Fruit fly (Drosophila melanogaster) whole organism, embryonic: ENCODE results near the gene Vm26Ac.

ENCODE experiments used
- Antp ChIP-seq: fragments of 200-800 bp; sonication (Bioruptor generic); optimal IDR thresholded peaks from 3 replicates; lab custom pipeline; 2016; ENCODE audit warnings: missing biosample characterization, missing genetic modification characterization
- CG10147 ChIP-seq: fragments of 200-800 bp; sonication (Bioruptor generic); optimal IDR thresholded peaks from 2 replicates; lab custom pipeline; 2019; ENCODE audit warnings: missing biosample characterization, mild to moderate bottlenecking, missing genetic modification characterization, moderate library complexity
- CG10209 ChIP-seq: fragments of 200-800 bp; sonication (Bioruptor generic); optimal IDR thresholded peaks from 3 replicates; lab custom pipeline; 2017; ENCODE audit warnings: missing biosample characterization, mild to moderate bottlenecking, missing genetic modification characterization, missing genetic modification reagents
- CG10565 ChIP-seq: fragments of 200-800 bp; sonication (Bioruptor generic); optimal IDR thresholded peaks from 3 replicates; lab custom pipeline; 2016; ENCODE audit warnings: missing biosample characterization, mild to moderate bottlenecking, missing genetic modification characterization
- CG11093 ChIP-seq: fragments of 200-800 bp; sonication (Bioruptor generic); IDR thresholded peaks from 3 replicates; pipeline ENCODE4 v1.3.6; 2022; ENCODE audit warnings: missing biosample characterization, missing genetic modification characterization
- CG12769 ChIP-seq: fragments of 200-800 bp; sonication (Bioruptor generic); optimal IDR thresholded peaks from 2 replicates; lab custom pipeline; 2019; ENCODE audit warnings: missing biosample characterization, mild to moderate bottlenecking, missing genetic modification characterization, moderate library complexity
- CG14710 ChIP-seq: fragments of 200-800 bp; sonication (Bioruptor generic); optimal IDR thresholded peaks from 3 replicates; lab custom pipeline; 2019; ENCODE audit warnings: missing biosample characterization, mild to moderate bottlenecking, missing genetic modification characterization, moderate library complexity
- CG16779 ChIP-seq: fragments of 200-800 bp; sonication (Bioruptor generic); IDR thresholded peaks from 2 replicates; pipeline ENCODE4 v1.3.6; 2022; ENCODE audit warnings: missing biosample characterization, missing genetic modification characterization
- CG17186 ChIP-seq: fragments of 200-800 bp; sonication (Bioruptor generic); optimal IDR thresholded peaks from 3 replicates; lab custom pipeline; 2017; ENCODE audit warnings: missing biosample characterization, missing genetic modification reagents, missing genetic modification characterization
- CG17361 ChIP-seq: fragments of 200-800 bp; sonication (Bioruptor generic); IDR thresholded peaks from 3 replicates; pipeline ENCODE4 v1.3.6; 2022; ENCODE audit warnings: missing biosample characterization, missing genetic modification characterization
- CG17802 ChIP-seq: fragments of 200-800 bp; sonication (Bioruptor generic); optimal IDR thresholded peaks from 2 replicates; lab custom pipeline; 2018; ENCODE audit warnings: missing biosample characterization, mild to moderate bottlenecking, missing genetic modification characterization, moderate library complexity
- CG2889 ChIP-seq: fragments of 200-800 bp; sonication (Bioruptor generic); IDR thresholded peaks from 3 replicates; pipeline ENCODE4 v1.3.6; 2022; ENCODE audit warnings: missing biosample characterization, missing genetic modification characterization
- CG30020 ChIP-seq: fragments of 200-800 bp; optimal IDR thresholded peaks from 2 replicates; lab custom pipeline; 2019; ENCODE audit warnings: missing biosample characterization, mild to moderate bottlenecking, missing genetic modification characterization, moderate library complexity
- CG31441 ChIP-seq: fragments of 200-800 bp; sonication (Bioruptor generic); IDR thresholded peaks from 2 replicates; pipeline ENCODE4 v1.3.6; 2022; ENCODE audit warnings: missing biosample characterization, missing genetic modification characterization
- CG3163 ChIP-seq: fragments of 200-800 bp; sonication (Bioruptor generic); optimal IDR thresholded peaks from 3 replicates; lab custom pipeline; 2016; ENCODE audit warnings: missing biosample characterization, missing genetic modification characterization
- CG3995 ChIP-seq: fragments of 200-800 bp; sonication (Bioruptor generic); optimal IDR thresholded peaks from 3 replicates; lab custom pipeline; 2016; ENCODE audit warnings: missing biosample characterization, missing genetic modification characterization
- CG4730 ChIP-seq: fragments of 200-800 bp; sonication (Bioruptor generic); IDR thresholded peaks from 2 replicates; pipeline ENCODE4 v1.3.6; 2022; ENCODE audit warnings: missing biosample characterization, missing genetic modification characterization
- CG4820 ChIP-seq: fragments of 200-800 bp; sonication (Bioruptor generic); optimal IDR thresholded peaks from 3 replicates; lab custom pipeline; 2016; ENCODE audit warnings: missing biosample characterization, missing genetic modification characterization
- CG6683 ChIP-seq: fragments of 200-800 bp; sonication (Bioruptor generic); optimal IDR thresholded peaks from 2 replicates; lab custom pipeline; 2017; ENCODE audit warnings: missing biosample characterization, mild to moderate bottlenecking, missing genetic modification characterization, missing genetic modification reagents
- CG7271 ChIP-seq: fragments of 200-800 bp; sonication (Bioruptor generic); optimal IDR thresholded peaks from 2 replicates; lab custom pipeline; 2018; ENCODE audit warnings: missing biosample characterization, mild to moderate bottlenecking, missing genetic modification characterization, moderate library complexity
- CG7357 ChIP-seq: fragments of 200-800 bp; sonication (Bioruptor generic); IDR thresholded peaks from 3 replicates; pipeline ENCODE4 v1.3.6; 2022; ENCODE audit warnings: missing biosample characterization, missing genetic modification characterization
- CG7745 ChIP-seq: fragments of 200-800 bp; sonication (Bioruptor generic); optimal IDR thresholded peaks from 2 replicates; lab custom pipeline; 2018; ENCODE audit warnings: missing biosample characterization, mild to moderate bottlenecking, missing genetic modification characterization, moderate library complexity
- CG8478 ChIP-seq: fragments of >200 bp; optimal IDR thresholded peaks from 2 replicates; lab custom pipeline; 2018
- CG9797 ChIP-seq: fragments of 200-800 bp; sonication (Bioruptor generic); optimal IDR thresholded peaks from 3 replicates; lab custom pipeline; 2018; ENCODE audit warnings: missing biosample characterization, mild to moderate bottlenecking, missing genetic modification characterization
- Dad ChIP-seq: fragments of 200-800 bp; sonication (Bioruptor generic); optimal IDR thresholded peaks from 3 replicates; lab custom pipeline; 2016; ENCODE audit warnings: missing biosample characterization, missing genetic modification characterization
- Deaf1 ChIP-seq: fragments of 200-800 bp; optimal IDR thresholded peaks from 3 replicates; lab custom pipeline; 2019; ENCODE audit warnings: missing biosample characterization, mild to moderate bottlenecking, missing genetic modification characterization, moderate library complexity
- Doc2 ChIP-seq: fragments of 200-800 bp; sonication (Bioruptor generic); IDR thresholded peaks from 2 replicates; pipeline ENCODE4 v1.3.6; 2022; ENCODE audit warnings: missing biosample characterization, missing genetic modification characterization
- Dref ChIP-seq: fragments of 200-800 bp; sonication (Bioruptor generic); IDR thresholded peaks from 2 replicates; pipeline ENCODE4 v1.3.6; 2022; ENCODE audit warnings: missing biosample characterization, missing genetic modification characterization
- ERR ChIP-seq: fragments of 200-800 bp; sonication (Bioruptor generic); optimal IDR thresholded peaks from 2 replicates; lab custom pipeline; 2016; ENCODE audit warnings: missing biosample characterization, missing genetic modification characterization
- Lhr ChIP-seq: fragments of 200-800 bp; sonication (Bioruptor generic); optimal IDR thresholded peaks from 3 replicates; lab custom pipeline; 2017; ENCODE audit warnings: mild to moderate bottlenecking, missing biosample characterization, missing genetic modification reagents, missing genetic modification characterization
- Taf1 ChIP-seq: fragments of 200-800 bp; sonication (Bioruptor generic); IDR thresholded peaks from 2 replicates; pipeline ENCODE4 v1.3.6; 2022; ENCODE audit warnings: missing biosample characterization, missing genetic modification characterization
- Usf ChIP-seq: fragments of 200-800 bp; sonication (Bioruptor generic); optimal IDR thresholded peaks from 2 replicates; lab custom pipeline; 2017; ENCODE audit warnings: missing genotype, missing biosample characterization, missing genetic modification characterization
- YL-1 ChIP-seq: fragments of 200-800 bp; sonication (Bioruptor generic); optimal IDR thresholded peaks from 3 replicates; lab custom pipeline; 2017; ENCODE audit warnings: missing biosample characterization, mild to moderate bottlenecking, missing genetic modification characterization
- bcd ChIP-seq: fragments of 200-800 bp; sonication (Bioruptor generic); optimal IDR thresholded peaks from 2 replicates; lab custom pipeline; 2017; ENCODE audit warnings: missing biosample characterization, mild to moderate bottlenecking, missing genetic modification characterization
- bowl ChIP-seq: fragments of 200-800 bp; sonication (Bioruptor generic); IDR thresholded peaks from 2 replicates; pipeline ENCODE4 v1.3.6; 2022; ENCODE audit warnings: missing biosample characterization, missing genetic modification characterization
- cg ChIP-seq: fragments of 200-800 bp; sonication (Bioruptor generic); optimal IDR thresholded peaks from 3 replicates; lab custom pipeline; 2019; ENCODE audit warnings: missing biosample characterization, mild to moderate bottlenecking, missing genetic modification characterization, moderate library complexity
- ci ChIP-seq: fragments of 200-800 bp; sonication (Bioruptor generic); IDR thresholded peaks from 3 replicates; pipeline ENCODE4 v1.3.6; 2022; ENCODE audit warnings: missing biosample characterization, missing genetic modification characterization
- en ChIP-seq: fragments of 200-800 bp; sonication (Bioruptor generic); optimal IDR thresholded peaks from 2 replicates; lab custom pipeline; 2016; ENCODE audit warnings: missing biosample characterization, missing genetic modification characterization
- exex ChIP-seq: fragments of 200-800 bp; sonication (Bioruptor generic); optimal IDR thresholded peaks from 4 replicates; lab custom pipeline; 2018; ENCODE audit warnings: missing biosample characterization, mild to moderate bottlenecking, missing genetic modification characterization, moderate library complexity
- fd102C ChIP-seq: fragments of 200-800 bp; sonication (Bioruptor generic); optimal IDR thresholded peaks from 2 replicates; lab custom pipeline; 2018; ENCODE audit warnings: missing biosample characterization, mild to moderate bottlenecking, missing genetic modification characterization, moderate library complexity
- fd64A ChIP-seq: fragments of 200-800 bp; sonication (Bioruptor generic); optimal IDR thresholded peaks from 3 replicates; lab custom pipeline; 2018; ENCODE audit warnings: missing biosample characterization, mild to moderate bottlenecking, missing genetic modification characterization
- hb ChIP-seq: fragments of 200-800 bp; sonication (Bioruptor generic); IDR thresholded peaks from 3 replicates; pipeline ENCODE4 v1.3.6; 2022; ENCODE audit warnings: missing biosample characterization, missing genetic modification characterization; ENCODE audit not compliant: partially characterized antibody
- jumu ChIP-seq: fragments of 200-800 bp; sonication (Bioruptor generic); optimal IDR thresholded peaks from 3 replicates; lab custom pipeline; 2016; ENCODE audit warnings: missing biosample characterization, missing genetic modification characterization
- luna ChIP-seq: fragments of 200-800 bp; sonication (Bioruptor generic); optimal IDR thresholded peaks from 2 replicates; lab custom pipeline; 2016; ENCODE audit warnings: missing biosample characterization, missing genetic modification characterization
- maf-S ChIP-seq: fragments of 200-800 bp; sonication (Bioruptor generic); optimal IDR thresholded peaks from 2 replicates; lab custom pipeline; 2016; ENCODE audit warnings: missing biosample characterization, missing genetic modification characterization
- nerfin-1 ChIP-seq: fragments of 200-800 bp; sonication (Bioruptor generic); optimal IDR thresholded peaks from 3 replicates; lab custom pipeline; 2019; ENCODE audit warnings: missing biosample characterization, mild to moderate bottlenecking, missing genetic modification characterization, moderate library complexity
- nom ChIP-seq: fragments of 200-800 bp; sonication (Bioruptor generic); optimal IDR thresholded peaks from 2 replicates; lab custom pipeline; 2017; ENCODE audit warnings: missing biosample characterization, missing genetic modification characterization, mild to moderate bottlenecking, moderate library complexity, missing genetic modification reagents
- oc ChIP-seq: fragments of 200-800 bp; sonication (Bioruptor generic); optimal IDR thresholded peaks from 2 replicates; lab custom pipeline; 2018; ENCODE audit warnings: missing biosample characterization, mild to moderate bottlenecking, missing genetic modification characterization, moderate library complexity
- pita ChIP-seq: fragments of 200-800 bp; sonication (Bioruptor generic); optimal IDR thresholded peaks from 2 replicates; lab custom pipeline; 2017; ENCODE audit warnings: missing biosample characterization, mild to moderate bottlenecking, missing genetic modification characterization
- rib ChIP-seq: fragments of 200-800 bp; sonication (Bioruptor generic); IDR thresholded peaks from 2 replicates; pipeline ENCODE4 v1.3.6; 2022; ENCODE audit warnings: missing biosample characterization, missing genetic modification characterization
- sima ChIP-seq: fragments of 200-800 bp; sonication (Bioruptor generic); optimal IDR thresholded peaks from 2 replicates; lab custom pipeline; 2016; ENCODE audit warnings: missing biosample characterization, missing genetic modification characterization
- vvl ChIP-seq: fragments of 200-800 bp; sonication (Bioruptor generic); IDR thresholded peaks from 2 replicates; pipeline ENCODE4 v1.3.6; 2022; ENCODE audit warnings: missing biosample characterization, missing genetic modification characterization

Vm26Ac gene

dm6 chr2L:5999247-5999646 lies 40.8 kb upstream of the Vm26Ac start, which contains the start of gene Kdm5 (continued):
- TF ChIP-seq cg (GFP tag; lab: Kevin White, UChicago) (peak; percentile 67), CG9797 (GFP tag; lab: Kevin White, UChicago) (peak; percentile 89), maf-S (GFP tag; lab: Kevin White, UChicago) (no peak), nom (GFP tag; lab: Kevin White, UChicago) (peak; percentile 11), CG6683 (GFP tag; lab: Kevin White, UChicago) (no peak), luna (GFP tag; lab: Kevin White, UChicago) (no peak), Antp (GFP tag; lab: Kevin White, UChicago) (no peak), CG7745 (no peak), CG17361 (GFP tag; lab: Robert Waterston, UW) (no peak), CG12769 (tag; lab: Kevin White, UChicago) (no peak), CG16779 (GFP tag; lab: Robert Waterston, UW) (no peak), CG10565 (GFP tag; lab: Kevin White, UChicago) (no peak), ci (peak; percentile 87), CG3163 (GFP tag; lab: Kevin White, UChicago) (no peak), CG17802 (tag; lab: Kevin White, UChicago) (peak; percentile 44), fd102C (GFP tag; lab: Kevin White, UChicago) (no peak), CG7271 (tag; lab: Kevin White, UChicago) (no peak), YL-1 (GFP tag; lab: Kevin White, UChicago) (peak; percentile 65), ERR (GFP tag; lab: Kevin White, UChicago) (no peak), Deaf1 (tag; lab: Kevin White, UChicago) (peak; percentile 61), sima (GFP tag; lab: Kevin White, UChicago) (no peak), CG11093 (GFP tag; lab: Robert Waterston, UW) (no peak), CG17186 (GFP tag; lab: Kevin White, UChicago) (peak; percentile 38), Dref (GFP tag; lab: Robert Waterston, UW) (peak; percentile 50; the same call in 1 of the 2 replicates), nerfin-1 (tag; lab: Kevin White, UChicago) (no peak), CG10147 (GFP tag; lab: Kevin White, UChicago) (no peak), CG3995 (GFP tag; lab: Kevin White, UChicago) (no peak), CG30020 (tag; lab: Kevin White, UChicago) (peak; percentile 1), jumu (peak; percentile 37), hb (no peak), CG10209 (GFP tag; lab: Kevin White, UChicago) (no peak), Lhr (peak; percentile 60), Doc2 (GFP tag; lab: Robert Waterston, UW) (no peak), CG14710 (peak; percentile 46), bcd (peak; percentile 52), CG2889 (GFP tag; lab: Robert Waterston, UW) (no peak), pita (GFP tag; lab: Kevin White, UChicago) (no peak), bowl (no peak), CG31441 (GFP tag; lab: Robert Waterston, UW) (no peak), CG4820 (GFP tag; lab: Kevin White, UChicago) (no peak), Usf (GFP tag; lab: Kevin White, UChicago) (no peak), exex (tag; lab: Kevin White, UChicago) (peak; percentile 37), Taf1 (GFP tag; lab: Robert Waterston, UW) (no peak), oc (tag; lab: Kevin White, UChicago) (no peak), en (GFP tag; lab: Kevin White, UChicago) (no peak), rib (GFP tag; lab: Robert Waterston, UW) (no peak), CG7357 (GFP tag; lab: Robert Waterston, UW) (no peak), fd64A (no peak), CG4730 (GFP tag; lab: Robert Waterston, UW) (no peak), vvl (GFP tag; lab: Robert Waterston, UW) (peak; percentile 61), Dad (GFP tag; lab: Kevin White, UChicago) (no peak), CG8478 (lab: Kevin White, UChicago) (no peak)
